Fruit fly (Drosophila melanogaster) whole organism, larva: Measurements from ENCODE around the gene SWIP.

ENCODE experiments used
- noc ChIP-seq: fragments of 200-800 bp; sonication (Bioruptor generic); optimal IDR thresholded peaks from 3 replicates; lab custom pipeline; 2019; ENCODE audit warnings: missing biosample characterization, mild to moderate bottlenecking, missing genetic modification characterization, moderate library complexity

SWIP gene

dm6 chrX:16288999-16289398 lies 24.5 kb upstream of the SWIP start:
- no peak for TF ChIP-seq noc (tag; lab: Kevin White, UChicago)

- no peak for TF ChIP-seq noc (tag; lab: Kevin White, UChicago)
Measured at dm6 chrX:16292646-16293045, 20.9 kb upstream of the SWIP start.

dm6 chrX:16296423-16297292 lies 16.9 kb upstream of the SWIP start, which contains the start of gene CG3632:
Gene CG3632 (plus strand): TSS chrX:16296671.
- TF ChIP-seq noc (tag; lab: Kevin White, UChicago) = no peak

dm6 chrX:16297618-16298017 lies 15.9 kb upstream of the SWIP start, which contains the start of gene ERp44:
Gene ERp44 (minus strand): TSS chrX:16297718.
- TF ChIP-seq noc (tag; lab: Kevin White, UChicago) = no peak

dm6 chrX:16303636-16304035 lies 9.9 kb upstream of the SWIP start, which contains the start of gene CG3679:
Gene CG3679 (plus strand): TSS chrX:16303870.
- no peak for TF ChIP-seq noc (tag; lab: Kevin White, UChicago)

dm6 chrX:16308310-16308918 lies 5.1 kb upstream of the SWIP start, which contains the start of gene Had1:
Gene Had1 (minus strand): TSS chrX:16308667.
- TF ChIP-seq noc (tag; lab: Kevin White, UChicago) = no peak

dm6 chrX:16308953-16309352 lies 4.6 kb upstream of the SWIP start:
- no peak for TF ChIP-seq noc (tag; lab: Kevin White, UChicago)

- TF ChIP-seq noc (tag; lab: Kevin White, UChicago) = no peak
Measured at dm6 chrX:16309764-16310163, 3.7 kb upstream of the SWIP start.

- peak; percentile 8 for TF ChIP-seq noc (tag; lab: Kevin White, UChicago)
Measured at dm6 chrX:16318858-16319557, 5.5 kb downstream of the SWIP start.

- TF ChIP-seq noc (tag; lab: Kevin White, UChicago) = no peak
Measured at dm6 chrX:16319558-16319924, 6.0 kb downstream of the SWIP start.

- no peak for TF ChIP-seq noc (tag; lab: Kevin White, UChicago)
Measured at dm6 chrX:16320197-16320921, 6.8 kb downstream of the SWIP start, which contains the start of gene Cyp1. Gene Cyp1 (minus strand): TSS chrX:16320370.

dm6 chrX:16321037-16321436 lies 7.5 kb downstream of the SWIP start:
- TF ChIP-seq noc (tag; lab: Kevin White, UChicago) = no peak

- TF ChIP-seq noc (tag; lab: Kevin White, UChicago) = no peak
Measured at dm6 chrX:16323063-16323462, 9.6 kb downstream of the SWIP start, which contains the start of the genes CG9917 and CG32579. Gene CG9917 (minus strand): TSS chrX:16323231. Gene CG32579 (plus strand): TSS chrX:16323286.

dm6 chrX:16323536-16323935 lies 10.0 kb downstream of the SWIP start:
- no peak for TF ChIP-seq noc (tag; lab: Kevin White, UChicago)

- TF ChIP-seq noc (tag; lab: Kevin White, UChicago) = no peak
Measured at dm6 chrX:16325472-16325871, 12.0 kb downstream of the SWIP start, which contains the start of gene CalpC. Gene CalpC (plus strand): TSS chrX:16325763.
